Worm (Caenorhabditis elegans): Measurements from ENCODE around the gene pas-6.

- TF ChIP-seq ceh-9 (tag; optimal IDR thresholded peaks at IDR 0.05) = no peak
- TF ChIP-seq odd-2 (tag; optimal IDR thresholded peaks at IDR 0.05) = no peak
- TF ChIP-seq lim-6 (tag; optimal IDR thresholded peaks at IDR 0.05) = no peak
- no peak for TF ChIP-seq ceh-19 (GFP tag; optimal IDR thresholded peaks at IDR 0.05)
- TF ChIP-seq fkh-10 (GFP tag; optimal IDR thresholded peaks at IDR 0.05) = no peak
- no peak for TF ChIP-seq nhr-11 (tag; optimal IDR thresholded peaks at IDR 0.05)
- TF ChIP-seq ama-1 (optimal IDR thresholded peaks at IDR 0.05) = no peak
- no peak for TF ChIP-seq pqm-1 (tag; optimal IDR thresholded peaks at IDR 0.05)
- TF ChIP-seq hlh-15 (tag; optimal IDR thresholded peaks at IDR 0.05) = no peak
- TF ChIP-seq sdc-2 (tag; optimal IDR thresholded peaks at IDR 0.05) = no peak
- no peak for TF ChIP-seq tbx-2 (tag; optimal IDR thresholded peaks at IDR 0.05)
- no peak for TF ChIP-seq C08G9.2 (tag; optimal IDR thresholded peaks at IDR 0.05)
- no peak for TF ChIP-seq pha-2 (tag; optimal IDR thresholded peaks at IDR 0.05)
These were observed 1.8 kb downstream of the pas-6 start for ce11 chrV:5582308-5582707.
